Worm (Caenorhabditis elegans) whole organism, early embryonic: ENCODE measurements around the gene C27A7.8.

Source experiments
- F13C5.2 ChIP-seq: sonication (generic microtip); optimal IDR thresholded peaks from 2 replicates; lab custom pipeline; 2017; ENCODE audit warnings: mild to moderate bottlenecking, missing genetic modification characterization, inconsistent platforms, missing compliant biosample characterization
- ama-1 ChIP-seq: fragments of 150-350 bp; optimal IDR thresholded peaks from 2 replicates; lab custom pipeline; 2014
- ets-7 ChIP-seq: sonication (generic microtip); optimal IDR thresholded peaks from 2 replicates; lab custom pipeline; 2016; ENCODE audit warnings: missing genotype, missing genetic modification characterization, missing compliant biosample characterization
- flt-1 ChIP-seq: fragments of 200-800 bp; sonication (Bioruptor generic); IDR thresholded peaks from 2 replicates; pipeline ENCODE4 v1.3.6; 2022; ENCODE audit warnings: missing genetic modification characterization, missing compliant biosample characterization
- scrt-1 ChIP-seq: fragments of 200-800 bp; sonication (Bioruptor generic); IDR thresholded peaks from 2 replicates; pipeline ENCODE4 v1.3.6; 2022; ENCODE audit warnings: missing genetic modification characterization, missing compliant biosample characterization

ce11 chrV:12115150-12115549 is 37.8 kb upstream of the C27A7.8 start:
- TF ChIP-seq ama-1 (no peak), ets-7 (tag; lab: Kevin White, UChicago) (no peak), scrt-1 (GFP tag; lab: Robert Waterston, UW) (no peak), F13C5.2 (tag; lab: Kevin White, UChicago) (no peak), flt-1 (GFP tag; lab: Robert Waterston, UW) (no peak)
